Fruit fly (Drosophila melanogaster) whole organism, wandering third instar larva: Measurements from ENCODE around the gene Hsp23.

Experiments used
- Dfd ChIP-seq: fragments of >200 bp; optimal IDR thresholded peaks from 2 replicates; lab custom pipeline; 2017; ENCODE audit warnings: missing biosample characterization, missing genetic modification characterization
- usp ChIP-seq: fragments of >200 bp; optimal IDR thresholded peaks from 2 replicates; lab custom pipeline; 2017; ENCODE audit warnings: missing biosample characterization, missing genetic modification characterization

dm6 chr3L:9420054-9420818 is 38.6 kb downstream of the Hsp23 start:
- TF ChIP-seq Dfd (GFP tag; lab: Kevin White, UChicago) (no peak), usp (GFP tag; lab: Kevin White, UChicago) (no peak)
